Worm (Caenorhabditis elegans) whole organism, late embryonic: ENCODE data around the gene asp-12.

Experiments
- C08G9.2 ChIP-seq: sonication (generic microtip); optimal IDR thresholded peaks from 2 replicates; lab custom pipeline; 2016; ENCODE audit warnings: mild to moderate bottlenecking, missing genetic modification characterization, moderate library complexity, missing compliant biosample characterization
- C38D4.7 ChIP-seq: fragments of 200-800 bp; sonication (Bioruptor generic); optimal IDR thresholded peaks from 2 replicates; lab custom pipeline; 2018; ENCODE audit warnings: mild to moderate bottlenecking, missing genetic modification characterization, moderate library complexity, missing compliant biosample characterization
- F13H6.1 ChIP-seq: sonication (generic microtip); optimal IDR thresholded peaks from 2 replicates; lab custom pipeline; 2016; ENCODE audit warnings: missing genetic modification characterization, missing compliant biosample characterization
- ama-1 ChIP-seq: fragments of 150-350 bp; optimal IDR thresholded peaks from 2 replicates; lab custom pipeline; 2014
- ceh-18 ChIP-seq: sonication (generic microtip); optimal IDR thresholded peaks from 2 replicates; lab custom pipeline; 2016; ENCODE audit warnings: missing genetic modification characterization, missing compliant biosample characterization
- ceh-19 ChIP-seq: fragments of 200-800 bp; sonication (Bioruptor generic); optimal IDR thresholded peaks from 2 replicates; lab custom pipeline; 2018; ENCODE audit warnings: mild to moderate bottlenecking, missing genetic modification characterization, missing compliant biosample characterization
- ceh-2 ChIP-seq: sonication (generic microtip); optimal IDR thresholded peaks from 2 replicates; lab custom pipeline; 2016; ENCODE audit warnings: missing genotype, missing genetic modification characterization, missing compliant biosample characterization
- ceh-22 ChIP-seq: sonication (generic microtip); optimal IDR thresholded peaks from 2 replicates; lab custom pipeline; 2017; ENCODE audit warnings: missing biosample characterization, missing genetic modification characterization
- ceh-30 ChIP-seq: fragments of 150-350 bp; optimal IDR thresholded peaks from 2 replicates; lab custom pipeline; 2014; ENCODE audit warnings: missing biosample characterization, missing genetic modification characterization
- ceh-48 ChIP-seq: sonication (generic microtip); optimal IDR thresholded peaks from 2 replicates; lab custom pipeline; 2016; ENCODE audit warnings: missing genetic modification characterization, inconsistent platforms, missing compliant biosample characterization
- che-1 ChIP-seq: sonication (generic microtip); optimal IDR thresholded peaks from 2 replicates; lab custom pipeline; 2016; ENCODE audit warnings: mild to moderate bottlenecking, missing genetic modification characterization, missing compliant biosample characterization
- dve-1 ChIP-seq: sonication (generic microtip); optimal IDR thresholded peaks from 2 replicates; lab custom pipeline; 2017; ENCODE audit warnings: antibody characterized with exemption, mild to moderate bottlenecking, missing genetic modification characterization, missing compliant biosample characterization
- elt-2 ChIP-seq: sonication (generic microtip); optimal IDR thresholded peaks from 2 replicates; lab custom pipeline; 2016; ENCODE audit warnings: missing genetic modification reagents, missing genetic modification characterization, missing compliant biosample characterization
- elt-4 ChIP-seq: sonication (generic microtip); optimal IDR thresholded peaks from 2 replicates; lab custom pipeline; 2016; ENCODE audit warnings: missing genetic modification characterization, missing compliant biosample characterization
- fax-1 ChIP-seq: sonication (generic microtip); optimal IDR thresholded peaks from 2 replicates; lab custom pipeline; 2016; ENCODE audit warnings: missing genotype, missing genetic modification characterization, missing compliant biosample characterization
- hlh-13 ChIP-seq: fragments of 200-800 bp; sonication (Bioruptor generic); optimal IDR thresholded peaks from 2 replicates; lab custom pipeline; 2018; ENCODE audit warnings: mild to moderate bottlenecking, missing genetic modification characterization, missing compliant biosample characterization
- hlh-15 ChIP-seq: sonication (generic microtip); optimal IDR thresholded peaks from 2 replicates; lab custom pipeline; 2016; ENCODE audit warnings: missing genetic modification characterization, missing compliant biosample characterization
- hlh-30 ChIP-seq: sonication (generic microtip); optimal IDR thresholded peaks from 2 replicates; lab custom pipeline; 2017; ENCODE audit warnings: antibody characterized with exemption, missing genetic modification characterization, missing compliant biosample characterization; ENCODE audit not compliant: insufficient read depth
- hlh-6 ChIP-seq: sonication (generic microtip); optimal IDR thresholded peaks from 2 replicates; lab custom pipeline; 2016; ENCODE audit warnings: missing genotype, missing genetic modification characterization, missing compliant biosample characterization
- hlh-8 ChIP-seq: sonication (generic microtip); optimal IDR thresholded peaks from 2 replicates; lab custom pipeline; 2016; ENCODE audit warnings: missing genotype, missing genetic modification characterization, missing compliant biosample characterization
- lin-11 ChIP-seq: fragments of 200-800 bp; sonication (Bioruptor generic); optimal IDR thresholded peaks from 2 replicates; lab custom pipeline; 2018; ENCODE audit warnings: mild to moderate bottlenecking, missing genetic modification characterization, missing compliant biosample characterization
- npax-4 ChIP-seq: sonication (generic microtip); optimal IDR thresholded peaks from 2 replicates; lab custom pipeline; 2016; ENCODE audit warnings: missing genetic modification characterization, missing compliant biosample characterization
- pag-3 ChIP-seq: sonication (generic microtip); optimal IDR thresholded peaks from 2 replicates; lab custom pipeline; 2016; ENCODE audit warnings: missing compliant biosample characterization, missing genetic modification characterization, borderline replicate concordance
- pax-1 ChIP-seq: fragments of 150-350 bp; optimal IDR thresholded peaks from 2 replicates; lab custom pipeline; 2014; ENCODE audit warnings: missing biosample characterization, missing genetic modification characterization
- pha-2 ChIP-seq: sonication (generic microtip); optimal IDR thresholded peaks from 2 replicates; lab custom pipeline; 2017; ENCODE audit warnings: mild to moderate bottlenecking, missing genetic modification characterization, missing compliant biosample characterization
- ref-2 ChIP-seq: sonication (generic microtip); optimal IDR thresholded peaks from 2 replicates; lab custom pipeline; 2016; ENCODE audit warnings: missing genetic modification characterization, missing compliant biosample characterization
- sdc-2 ChIP-seq: sonication (generic microtip); optimal IDR thresholded peaks from 2 replicates; lab custom pipeline; 2016; ENCODE audit warnings: missing genotype, missing genetic modification characterization, missing compliant biosample characterization
- sox-2 ChIP-seq: fragments of 200-800 bp; sonication (Bioruptor generic); IDR thresholded peaks from 2 replicates; pipeline ENCODE4 v1.3.6; 2022; ENCODE audit warnings: missing genetic modification reagents, missing genetic modification characterization, missing compliant biosample characterization
- sox-4 ChIP-seq: sonication (generic microtip); optimal IDR thresholded peaks from 2 replicates; lab custom pipeline; 2017; ENCODE audit warnings: mild to moderate bottlenecking, missing genetic modification characterization, inconsistent platforms, missing compliant biosample characterization
- syd-9 ChIP-seq: sonication (generic microtip); optimal IDR thresholded peaks from 2 replicates; lab custom pipeline; 2016; ENCODE audit warnings: mild to moderate bottlenecking, missing genetic modification characterization, moderate library complexity, missing compliant biosample characterization
- tbx-2 ChIP-seq: sonication (generic microtip); optimal IDR thresholded peaks from 2 replicates; lab custom pipeline; 2016; ENCODE audit warnings: missing genetic modification characterization, missing compliant biosample characterization
- tbx-7 ChIP-seq: sonication (generic microtip); optimal IDR thresholded peaks from 2 replicates; lab custom pipeline; 2016; ENCODE audit warnings: missing genotype, missing genetic modification characterization, missing compliant biosample characterization
- ttx-3 ChIP-seq: sonication (generic microtip); optimal IDR thresholded peaks from 2 replicates; lab custom pipeline; 2016; ENCODE audit warnings: missing genetic modification reagents, missing genetic modification characterization, missing compliant biosample characterization
- unc-3 ChIP-seq, 2 experiments: fragments of 200-800 bp in 1 of 2; sonication (Bioruptor generic) in 1 of 2; sonication (generic microtip) in 1 of 2; conservative IDR thresholded peaks in 1 of 2; optimal IDR thresholded peaks in 1 of 2; 2 replicates each; pipeline versions ENCODE4 v1.3.6 to Lab custom; 2016 to 2022; ENCODE audit warnings: missing compliant biosample characterization in 2 of 2, missing genetic modification characterization in 2 of 2, missing genetic modification reagents in 1 of 2
- unc-55 ChIP-seq: sonication (generic microtip); optimal IDR thresholded peaks from 2 replicates; lab custom pipeline; 2017; ENCODE audit warnings: missing biosample characterization, missing genetic modification reagents, missing genetic modification characterization
- unc-86 ChIP-seq: sonication (generic microtip); optimal IDR thresholded peaks from 2 replicates; lab custom pipeline; 2016; ENCODE audit warnings: missing genetic modification characterization, missing compliant biosample characterization
- zip-5 ChIP-seq: sonication (generic microtip); optimal IDR thresholded peaks from 2 replicates; lab custom pipeline; 2016; ENCODE audit warnings: missing genetic modification characterization, missing compliant biosample characterization

The asp-12 gene

ce11 chrV:8282933-8283332 lies 13.9 kb downstream of the asp-12 start:
- TF ChIP-seq ceh-18 (tag; lab: Kevin White, UChicago) = no peak
- no peak for TF ChIP-seq npax-4
- TF ChIP-seq C38D4.7 (GFP tag; lab: Kevin White, UChicago) = no peak
- no peak for TF ChIP-seq zip-5 (tag; lab: Kevin White, UChicago)

- TF ChIP-seq F13H6.1 (tag; lab: Kevin White, UChicago) = no peak
- TF ChIP-seq unc-3 (GFP tag; conservative IDR thresholded peaks at IDR 0.05; lab: Robert Waterston, UW) = no peak
- TF ChIP-seq unc-3 (tag; optimal IDR thresholded peaks at IDR 0.05; lab: Kevin White, UChicago) = no peak
- no peak for TF ChIP-seq ama-1 (lab: Kevin White, UChicago)
- no peak for TF ChIP-seq C08G9.2 (tag; lab: Kevin White, UChicago)
- TF ChIP-seq tbx-2 (tag; lab: Kevin White, UChicago) = no peak
- no peak for TF ChIP-seq ttx-3 (tag; lab: Kevin White, UChicago)
- TF ChIP-seq elt-2 (tag; lab: Kevin White, UChicago) = no peak
- TF ChIP-seq tbx-7 (tag; lab: Kevin White, UChicago) = no peak
- no peak for TF ChIP-seq hlh-13 (GFP tag; lab: Kevin White, UChicago)
- TF ChIP-seq unc-55 (GFP tag; lab: Kevin White, UChicago) = no peak
- TF ChIP-seq pax-1 = no peak
- TF ChIP-seq ceh-19 = no peak
- TF ChIP-seq dve-1 (tag; lab: Kevin White, UChicago) = no peak
- no peak for TF ChIP-seq hlh-6 (tag; lab: Kevin White, UChicago)
- TF ChIP-seq ceh-18 (tag; lab: Kevin White, UChicago) = no peak
- TF ChIP-seq hlh-15 = no peak
- TF ChIP-seq, all 69 proteins: peak for 0
These were observed 15.8 kb downstream of the asp-12 start, which contains the start of gene slc-17.5 for ce11 chrV:8284800-8285199. slc-17.5 (minus strand) TSS chrV:8284900.

- TF ChIP-seq ceh-30 (no peak), dve-1 (tag; lab: Kevin White, UChicago) (no peak), unc-3 (GFP tag; conservative IDR thresholded peaks at IDR 0.05; lab: Robert Waterston, UW) (no peak), unc-3 (tag; optimal IDR thresholded peaks at IDR 0.05; lab: Kevin White, UChicago) (no peak), ref-2 (tag; lab: Kevin White, UChicago) (no peak), elt-4 (no peak), syd-9 (no peak), lin-11 (tag; lab: Kevin White, UChicago) (no peak), che-1 (tag; lab: Kevin White, UChicago) (no peak), F13H6.1 (tag; lab: Kevin White, UChicago) (no peak), pha-2 (tag; lab: Kevin White, UChicago) (no peak), sox-2 (GFP tag; lab: Robert Waterston, UW) (no peak), hlh-6 (tag; lab: Kevin White, UChicago) (no peak), ceh-48 (no peak), ceh-2 (no peak)
These were observed 16.4 kb downstream of the asp-12 start for ce11 chrV:8285455-8285854.

- TF ChIP-seq hlh-15 = no peak
- no peak for TF ChIP-seq hlh-13 (GFP tag; lab: Kevin White, UChicago)
- TF ChIP-seq che-1 (tag; lab: Kevin White, UChicago) = no peak
- TF ChIP-seq ceh-30 = no peak
- no peak for TF ChIP-seq sox-4 (tag; lab: Kevin White, UChicago)
- no peak for TF ChIP-seq ttx-3 (tag; lab: Kevin White, UChicago)
- no peak for TF ChIP-seq C38D4.7 (GFP tag; lab: Kevin White, UChicago)
- no peak for TF ChIP-seq hlh-8
- TF ChIP-seq pag-3 (tag; lab: Kevin White, UChicago) = no peak
- no peak for TF ChIP-seq syd-9
- no peak for TF ChIP-seq ceh-2
- TF ChIP-seq ceh-22 (tag; lab: Kevin White, UChicago) = no peak
- TF ChIP-seq elt-2 (tag; lab: Kevin White, UChicago) = no peak
- TF ChIP-seq sdc-2 (tag; lab: Kevin White, UChicago) = no peak
- no peak for TF ChIP-seq hlh-30
- TF ChIP-seq fax-1 (tag; lab: Kevin White, UChicago) = no peak
- TF ChIP-seq unc-86 = no peak
- no peak for TF ChIP-seq C08G9.2 (tag; lab: Kevin White, UChicago)
- no peak for TF ChIP-seq tbx-7 (tag; lab: Kevin White, UChicago)
These were observed 19.3 kb downstream of the asp-12 start for ce11 chrV:8288125-8288806.
